Worm (Caenorhabditis elegans): ENCODE data around the gene Y57G7A.11.

Gene Y57G7A.11

ce11 chrII:1232967-1233366 lies 43.7 kb downstream of the Y57G7A.11 start:
- TF ChIP-seq lsy-2 (tag; optimal IDR thresholded peaks at IDR 0.05) (peak in 1 of 2 experiments; percentile 26), sem-4 (tag; optimal IDR thresholded peaks at IDR 0.05) (peak; percentile 36), nhr-21 (tag; optimal IDR thresholded peaks at IDR 0.05) (peak; percentile 16), fos-1 (tag; optimal IDR thresholded peaks at IDR 0.05) (no peak)

ce11 chrII:1228943-1229342 lies 47.7 kb downstream of the Y57G7A.11 start:
- TF ChIP-seq sma-9 (GFP tag; optimal IDR thresholded peaks at IDR 0.05), result no peak
- TF ChIP-seq sma-9 (tag; optimal IDR thresholded peaks at IDR 0.05), result no peak
- TF ChIP-seq nhr-11 (tag; optimal IDR thresholded peaks at IDR 0.05), result no peak
- no peak for TF ChIP-seq ceh-16 (tag; optimal IDR thresholded peaks at IDR 0.05)
- TF ChIP-seq lin-11 (tag; optimal IDR thresholded peaks at IDR 0.05), result no peak
- TF ChIP-seq zag-1 (tag; optimal IDR thresholded peaks at IDR 0.05), result no peak
- TF ChIP-seq F13H6.1 (tag; optimal IDR thresholded peaks at IDR 0.05), result no peak
- TF ChIP-seq crh-2 (tag; optimal IDR thresholded peaks at IDR 0.05), result no peak
- TF ChIP-seq nhr-23 (tag; optimal IDR thresholded peaks at IDR 0.05), result no peak
- TF ChIP-seq unc-39 (tag; optimal IDR thresholded peaks at IDR 0.05), result no peak
- TF ChIP-seq aly-2 (tag; optimal IDR thresholded peaks at IDR 0.05), result no peak
- no peak for TF ChIP-seq nhr-129 (tag; optimal IDR thresholded peaks at IDR 0.05)
- no peak for TF ChIP-seq nhr-25 (tag; optimal IDR thresholded peaks at IDR 0.05)
- no peak for TF ChIP-seq ZK546.5 (tag; optimal IDR thresholded peaks at IDR 0.05)
- TF ChIP-seq ztf-11 (tag; optimal IDR thresholded peaks at IDR 0.05), result no peak
- TF ChIP-seq sem-4 (tag; optimal IDR thresholded peaks at IDR 0.05), result no peak
- no peak for TF ChIP-seq nhr-12 (tag; optimal IDR thresholded peaks at IDR 0.05)
- no peak for TF ChIP-seq gmeb-1 (tag; optimal IDR thresholded peaks at IDR 0.05)
- no peak for TF ChIP-seq blmp-1 (tag; optimal IDR thresholded peaks at IDR 0.05; ENCODE audit: insufficient read depth)
- no peak for TF ChIP-seq elt-1 (tag; optimal IDR thresholded peaks at IDR 0.05)
